Fruit fly (Drosophila melanogaster): ENCODE measurements around the gene Btk.
A peak's percentile ranks its signal among the peaks of the same experiment; 100 is the strongest.

The Btk gene

DNA sequence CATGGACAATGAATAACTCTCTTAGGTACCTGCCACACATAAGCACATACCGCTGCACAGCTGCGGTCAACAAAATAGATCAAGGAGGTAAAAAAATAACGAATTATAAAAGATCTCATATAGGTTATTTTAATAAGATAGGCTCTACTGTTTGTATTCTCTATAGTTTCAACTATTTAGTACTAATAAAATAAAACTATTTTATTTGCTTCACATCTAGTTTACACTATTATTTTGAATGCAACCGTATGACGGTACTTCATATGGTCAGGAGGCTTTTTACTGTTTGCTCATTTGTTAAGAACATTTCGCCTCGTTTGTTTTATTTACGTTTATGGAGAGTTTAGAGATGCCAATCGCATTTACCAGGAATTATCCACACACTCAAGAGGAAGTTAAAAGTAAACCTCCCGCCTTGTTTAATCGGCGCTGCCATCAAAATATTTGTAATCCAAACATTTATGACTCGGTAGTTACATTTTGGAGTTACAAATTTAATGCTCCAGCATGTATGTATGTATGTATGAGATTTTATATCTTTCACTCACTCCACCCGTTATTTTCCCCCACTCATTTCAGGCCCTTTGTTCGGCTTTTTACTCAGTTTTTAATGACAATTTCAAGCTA, 25.8 kb downstream of the Btk start (continued):
- TF ChIP-seq CG1647 (GFP tag; optimal IDR thresholded peaks at IDR 0.05) (no peak), wor (GFP tag; IDR thresholded peaks at IDR 0.05) (no peak), CG42726 (GFP tag; IDR thresholded peaks at IDR 0.05; ENCODE audit: partially characterized antibody) (no peak), p53 (GFP tag; optimal IDR thresholded peaks at IDR 0.05) (no peak), run (tag; optimal IDR thresholded peaks at IDR 0.05) (no peak), CG16863 (GFP tag; optimal IDR thresholded peaks at IDR 0.05) (peak; percentile 6), chm (GFP tag; IDR thresholded peaks at IDR 0.05) (no peak), zfh1 (GFP tag; IDR thresholded peaks at IDR 0.05) (peak; percentile 69; the same call in 2 of the 3 replicates), CG6689 (GFP tag; IDR thresholded peaks at IDR 0.05) (peak; percentile 60), cg (GFP tag; optimal IDR thresholded peaks at IDR 0.05) (no peak), Doc3 (GFP tag; IDR thresholded peaks at IDR 0.05; ENCODE audit: partially characterized antibody) (no peak), gro (GFP tag; optimal IDR thresholded peaks at IDR 0.05) (no peak), HLH4C (GFP tag; IDR thresholded peaks at IDR 0.05; ENCODE audit: partially characterized antibody) (no peak), CG2116 (GFP tag; optimal IDR thresholded peaks at IDR 0.05) (peak; percentile 44), Xrp1 (GFP tag; IDR thresholded peaks at IDR 0.05) (peak; percentile 88), D19B (GFP tag; optimal IDR thresholded peaks at IDR 0.05) (peak; percentile 21), CG9817 (tag; optimal IDR thresholded peaks at IDR 0.05) (peak; percentile 19), sens-2 (GFP tag; IDR thresholded peaks at IDR 0.05) (0 out of 2 replicates have a peak, but pooled peaks have one; percentile 11), CG30403 (GFP tag; optimal IDR thresholded peaks at IDR 0.05) (peak; percentile 70), Neu2 (GFP tag; optimal IDR thresholded peaks at IDR 0.05; ENCODE audit: borderline replicate concordance) (no peak), stc (GFP tag; IDR thresholded peaks at IDR 0.05) (peak; percentile 61; the same call in 1 of the 2 replicates), cato (GFP tag; optimal IDR thresholded peaks at IDR 0.05; ENCODE audit: borderline replicate concordance) (no peak), jumu (GFP tag; optimal IDR thresholded peaks at IDR 0.05) (no peak), CG3407 (GFP tag; optimal IDR thresholded peaks at IDR 0.05) (peak; percentile 45), E2f1 (GFP tag; IDR thresholded peaks at IDR 0.05) (peak; percentile 37; the same call in 1 of the 2 replicates), CG14710 (tag; optimal IDR thresholded peaks at IDR 0.05) (peak; percentile 79), CG3065 (GFP tag; optimal IDR thresholded peaks at IDR 0.05) (no peak), sna (GFP tag; IDR thresholded peaks at IDR 0.05; ENCODE audit: partially characterized antibody) (no peak), CG31388 (GFP tag; optimal IDR thresholded peaks at IDR 0.05) (no peak), zfh2 (GFP tag; optimal IDR thresholded peaks at IDR 0.05) (no peak), btn (GFP tag; optimal IDR thresholded peaks at IDR 0.05) (no peak), CG12299 (tag; optimal IDR thresholded peaks at IDR 0.05) (peak; percentile 29), Hey (tag; optimal IDR thresholded peaks at IDR 0.05) (no peak), fru (optimal IDR thresholded peaks at IDR 0.05) (no peak), CG4820 (GFP tag; optimal IDR thresholded peaks at IDR 0.05) (peak; percentile 57), CG11398 (GFP tag; optimal IDR thresholded peaks at IDR 0.05) (no peak), CG11560 (tag; IDR thresholded peaks at IDR 0.05) (no peak), CG10959 (GFP tag; IDR thresholded peaks at IDR 0.05) (peak; percentile 54), CG1792 (GFP tag; optimal IDR thresholded peaks at IDR 0.05) (no peak), esg (GFP tag; conservative IDR thresholded peaks at IDR 0.05) (peak; percentile 26; the same call in 1 of the 2 replicates), prd (optimal IDR thresholded peaks at IDR 0.05) (no peak), prd (GFP tag; IDR thresholded peaks at IDR 0.05) (peak; percentile 89), pan (optimal IDR thresholded peaks at IDR 0.05) (no peak), pan (GFP tag; optimal IDR thresholded peaks at IDR 0.05 in 1 of 2, IDR thresholded peaks at IDR 0.05 in 1 of 2) (peak in 1 of 2 experiments; percentile 59), MTF-1 (GFP tag; optimal IDR thresholded peaks at IDR 0.05; ENCODE audit: borderline replicate concordance) (peak; percentile 27), ken (GFP tag; IDR thresholded peaks at IDR 0.05) (peak; percentile 34; the same call in 1 of the 3 replicates), chinmo (GFP tag; IDR thresholded peaks at IDR 0.05; ENCODE audit: partially characterized antibody) (no peak), E2f2 (GFP tag; IDR thresholded peaks at IDR 0.05) (no peak; the same call in 1 of the 2 replicates), YL-1 (GFP tag; optimal IDR thresholded peaks at IDR 0.05) (no peak), CG34422 (GFP tag; IDR thresholded peaks at IDR 0.05) (0 out of 3 replicates have a peak, but pooled peaks have one; percentile 41), CG15601 (tag; optimal IDR thresholded peaks at IDR 0.05) (peak; percentile 58)

All from whole organism, embryonic.